Fruit fly (Drosophila melanogaster) whole organism, embryonic: Measurements from ENCODE around the gene Pits.
A peak's percentile ranks its signal among the peaks of the same experiment; 100 is the strongest.

Source experiments
- Adf1 ChIP-seq: fragments of 200-800 bp; sonication (Bioruptor generic); IDR thresholded peaks from 2 replicates; pipeline ENCODE4 v1.3.6; 2022; ENCODE audit warnings: missing biosample characterization, missing genetic modification characterization
- CG10431 ChIP-seq: fragments of 200-800 bp; sonication (Bioruptor generic); optimal IDR thresholded peaks from 3 replicates; lab custom pipeline; 2018; ENCODE audit warnings: missing biosample characterization, mild to moderate bottlenecking, missing genetic modification characterization
- CG11723 ChIP-seq: fragments of 200-800 bp; sonication (Bioruptor generic); optimal IDR thresholded peaks from 2 replicates; lab custom pipeline; 2017; ENCODE audit warnings: missing biosample characterization, mild to moderate bottlenecking, missing genetic modification characterization
- CG12659 ChIP-seq: fragments of 200-800 bp; sonication (Bioruptor generic); optimal IDR thresholded peaks from 3 replicates; lab custom pipeline; 2017; ENCODE audit warnings: mild to moderate bottlenecking, missing biosample characterization, missing genetic modification reagents, missing genetic modification characterization
- CG13123 ChIP-seq: fragments of 200-800 bp; sonication (Bioruptor generic); optimal IDR thresholded peaks from 2 replicates; lab custom pipeline; 2016; ENCODE audit warnings: missing biosample characterization, missing genetic modification characterization
- CG14014 ChIP-seq: fragments of 200-800 bp; sonication (Bioruptor generic); IDR thresholded peaks from 2 replicates; pipeline ENCODE4 v1.3.6; 2022; ENCODE audit warnings: missing biosample characterization, missing genetic modification characterization
- CG15269 ChIP-seq: fragments of 200-800 bp; sonication (Bioruptor generic); optimal IDR thresholded peaks from 2 replicates; lab custom pipeline; 2018; ENCODE audit warnings: missing biosample characterization, mild to moderate bottlenecking, missing genetic modification characterization, moderate library complexity
- CG15514 ChIP-seq: fragments of 200-800 bp; sonication (Bioruptor generic); optimal IDR thresholded peaks from 3 replicates; lab custom pipeline; 2017; ENCODE audit warnings: missing biosample characterization, missing genetic modification characterization, mild to moderate bottlenecking, moderate library complexity, missing genetic modification reagents
- CG17385 ChIP-seq: fragments of 200-800 bp; sonication (Bioruptor generic); optimal IDR thresholded peaks from 3 replicates; lab custom pipeline; 2018; ENCODE audit warnings: missing biosample characterization, mild to moderate bottlenecking, missing genetic modification characterization
- CG17568 ChIP-seq: fragments of 200-800 bp; sonication (Bioruptor generic); optimal IDR thresholded peaks from 2 replicates; lab custom pipeline; 2018; ENCODE audit warnings: missing biosample characterization, mild to moderate bottlenecking, missing genetic modification characterization, moderate library complexity
- CG2116 ChIP-seq: fragments of 200-800 bp; sonication (Bioruptor generic); optimal IDR thresholded peaks from 3 replicates; lab custom pipeline; 2018; ENCODE audit warnings: missing biosample characterization, mild to moderate bottlenecking, missing genetic modification characterization
- CG2129 ChIP-seq: fragments of 200-800 bp; sonication (Bioruptor generic); IDR thresholded peaks from 2 replicates; pipeline ENCODE4 v1.3.6; 2022; ENCODE audit warnings: missing biosample characterization, missing genetic modification characterization; ENCODE audit not compliant: partially characterized antibody
- CG2199 ChIP-seq: fragments of 200-800 bp; sonication (Bioruptor generic); IDR thresholded peaks from 3 replicates; pipeline ENCODE4 v1.3.6; 2022; ENCODE audit warnings: missing biosample characterization, missing genetic modification characterization
- CG32767 ChIP-seq: fragments of 200-800 bp; sonication (Bioruptor generic); IDR thresholded peaks from 2 replicates; pipeline ENCODE4 v1.3.6; 2022; ENCODE audit warnings: missing biosample characterization, missing genetic modification characterization
- CG3995 ChIP-seq: fragments of 200-800 bp; sonication (Bioruptor generic); optimal IDR thresholded peaks from 3 replicates; lab custom pipeline; 2016; ENCODE audit warnings: missing biosample characterization, missing genetic modification characterization
- CG4282 ChIP-seq: fragments of 200-800 bp; sonication (Bioruptor generic); optimal IDR thresholded peaks from 2 replicates; lab custom pipeline; 2016; ENCODE audit warnings: missing biosample characterization, missing genetic modification characterization
- CG4707 ChIP-seq: fragments of 200-800 bp; sonication (Bioruptor generic); optimal IDR thresholded peaks from 2 replicates; lab custom pipeline; 2018; ENCODE audit warnings: missing biosample characterization, mild to moderate bottlenecking, missing genetic modification characterization, moderate library complexity
- CG7839 ChIP-seq: fragments of 200-800 bp; sonication (Bioruptor generic); optimal IDR thresholded peaks from 3 replicates; lab custom pipeline; 2018; ENCODE audit warnings: missing biosample characterization, mild to moderate bottlenecking, missing genetic modification characterization, moderate library complexity
- CG8478 ChIP-seq: fragments of >200 bp; optimal IDR thresholded peaks from 2 replicates; lab custom pipeline; 2018
- CG8924 ChIP-seq: fragments of 200-800 bp; optimal IDR thresholded peaks from 3 replicates; lab custom pipeline; 2019; ENCODE audit warnings: missing biosample characterization, mild to moderate bottlenecking, missing genetic modification characterization, moderate library complexity
- CG9727 ChIP-seq: fragments of 200-800 bp; sonication (Bioruptor generic); optimal IDR thresholded peaks from 3 replicates; lab custom pipeline; 2017; ENCODE audit warnings: missing biosample characterization, mild to moderate bottlenecking, missing genetic modification characterization
- Ets97D ChIP-seq: fragments of 200-800 bp; sonication (Bioruptor generic); optimal IDR thresholded peaks from 3 replicates; lab custom pipeline; 2016; ENCODE audit warnings: missing biosample characterization, missing genetic modification characterization
- Fer3 ChIP-seq: fragments of 200-800 bp; sonication (Bioruptor generic); optimal IDR thresholded peaks from 2 replicates; lab custom pipeline; 2018; ENCODE audit warnings: missing biosample characterization, mild to moderate bottlenecking, missing genetic modification characterization, moderate library complexity
- Gsc ChIP-seq: fragments of 200-800 bp; sonication (Bioruptor generic); IDR thresholded peaks from 2 replicates; pipeline ENCODE4 v1.3.6; 2022; ENCODE audit warnings: missing biosample characterization, missing genetic modification characterization
- Hmx ChIP-seq: fragments of 200-800 bp; sonication (Bioruptor generic); optimal IDR thresholded peaks from 2 replicates; lab custom pipeline; 2016; ENCODE audit warnings: missing biosample characterization, missing genetic modification characterization
- Med ChIP-seq: fragments of 200-800 bp; sonication (Bioruptor generic); peaks from one replicate; lab custom pipeline; 2016; ENCODE audit warnings: missing biosample characterization, missing genetic modification characterization, mild to moderate bottlenecking, inconsistent platforms, moderate library complexity
- NC2α ChIP-seq: fragments of 200-800 bp; sonication (Bioruptor generic); optimal IDR thresholded peaks from 2 replicates; lab custom pipeline; 2016; ENCODE audit warnings: missing biosample characterization, missing genetic modification characterization
- Rx ChIP-seq: fragments of 200-800 bp; sonication (Bioruptor generic); IDR thresholded peaks from 2 replicates; pipeline ENCODE4 v1.3.6; 2022; ENCODE audit warnings: missing biosample characterization, missing genetic modification characterization
- Six4 ChIP-seq: fragments of 200-800 bp; sonication (Bioruptor generic); optimal IDR thresholded peaks from 2 replicates; lab custom pipeline; 2016; ENCODE audit warnings: missing biosample characterization, missing genetic modification characterization
- Sry-β ChIP-seq: fragments of 200-800 bp; sonication (Bioruptor generic); optimal IDR thresholded peaks from 2 replicates; lab custom pipeline; 2018; ENCODE audit warnings: missing biosample characterization, mild to moderate bottlenecking, missing genetic modification characterization, moderate library complexity
- Xrp1 ChIP-seq: fragments of 200-800 bp; sonication (Bioruptor generic); IDR thresholded peaks from 2 replicates; pipeline ENCODE4 v1.3.6; 2022; ENCODE audit warnings: missing biosample characterization, missing genetic modification characterization
- aop ChIP-seq: fragments of 200-800 bp; sonication (Bioruptor generic); IDR thresholded peaks from 2 replicates; pipeline ENCODE4 v1.3.6; 2022; ENCODE audit warnings: missing biosample characterization, missing genetic modification characterization
- bigmax ChIP-seq: fragments of 200-800 bp; sonication (Bioruptor generic); optimal IDR thresholded peaks from 2 replicates; lab custom pipeline; 2018; ENCODE audit warnings: missing biosample characterization, mild to moderate bottlenecking, missing genetic modification characterization
- ci ChIP-seq: fragments of 200-800 bp; sonication (Bioruptor generic); IDR thresholded peaks from 3 replicates; pipeline ENCODE4 v1.3.6; 2022; ENCODE audit warnings: missing biosample characterization, missing genetic modification characterization
- crol ChIP-seq: fragments of 200-800 bp; sonication (Bioruptor generic); IDR thresholded peaks from 2 replicates; pipeline ENCODE4 v1.3.6; 2022; ENCODE audit warnings: missing biosample characterization, missing genetic modification characterization
- cwo ChIP-seq: fragments of 200-800 bp; sonication (Bioruptor generic); optimal IDR thresholded peaks from 3 replicates; lab custom pipeline; 2017; ENCODE audit warnings: missing biosample characterization, missing genetic modification characterization, mild to moderate bottlenecking, moderate library complexity, missing genetic modification reagents
- dm ChIP-seq: fragments of 200-800 bp; sonication (Bioruptor generic); optimal IDR thresholded peaks from 3 replicates; lab custom pipeline; 2016; ENCODE audit warnings: missing biosample characterization, missing genetic modification characterization
- esg ChIP-seq: fragments of 200-800 bp; sonication (Bioruptor generic); conservative IDR thresholded peaks from 2 replicates; pipeline ENCODE4 v1.3.6; 2022; ENCODE audit warnings: missing biosample characterization, missing genetic modification characterization
- fd64A ChIP-seq: fragments of 200-800 bp; sonication (Bioruptor generic); optimal IDR thresholded peaks from 3 replicates; lab custom pipeline; 2018; ENCODE audit warnings: missing biosample characterization, mild to moderate bottlenecking, missing genetic modification characterization
- insv ChIP-seq, 2 experiments: fragments of 200-800 bp; sonication (Bioruptor generic); optimal IDR thresholded peaks; 3 replicates each; lab custom pipeline; 2016 to 2018; ENCODE audit warnings: missing biosample characterization in 2 of 2, missing genetic modification characterization in 2 of 2
- kah ChIP-seq: fragments of 200-800 bp; sonication (Bioruptor generic); optimal IDR thresholded peaks from 2 replicates; lab custom pipeline; 2018; ENCODE audit warnings: missing biosample characterization, mild to moderate bottlenecking, missing genetic modification characterization
- kni ChIP-seq: fragments of 200-800 bp; sonication (Bioruptor generic); optimal IDR thresholded peaks from 3 replicates; lab custom pipeline; 2017; ENCODE audit warnings: mild to moderate bottlenecking, missing biosample characterization, missing genetic modification reagents, missing genetic modification characterization
- onecut ChIP-seq: fragments of 200-800 bp; sonication (Bioruptor generic); IDR thresholded peaks from 2 replicates; pipeline ENCODE4 v1.3.6; 2022; ENCODE audit warnings: missing biosample characterization, missing genetic modification characterization
- pho ChIP-seq: fragments of 200-800 bp; sonication (Bioruptor generic); optimal IDR thresholded peaks from 2 replicates; lab custom pipeline; 2016; ENCODE audit warnings: missing biosample characterization, missing genetic modification characterization
- pzg ChIP-seq: fragments of 200-800 bp; sonication (Bioruptor generic); optimal IDR thresholded peaks from 3 replicates; lab custom pipeline; 2018; ENCODE audit warnings: missing biosample characterization, mild to moderate bottlenecking, missing genetic modification characterization, moderate library complexity
- run ChIP-seq: fragments of 200-800 bp; sonication (Bioruptor generic); optimal IDR thresholded peaks from 3 replicates; lab custom pipeline; 2018; ENCODE audit warnings: missing biosample characterization, mild to moderate bottlenecking, missing genetic modification characterization
- slou ChIP-seq: fragments of 200-800 bp; sonication (Bioruptor generic); optimal IDR thresholded peaks from 3 replicates; lab custom pipeline; 2016; ENCODE audit warnings: missing biosample characterization, missing genetic modification characterization
- tin ChIP-seq: fragments of 200-800 bp; sonication (Bioruptor generic); optimal IDR thresholded peaks from 3 replicates; lab custom pipeline; 2016; ENCODE audit warnings: missing biosample characterization, missing genetic modification characterization
- ttk ChIP-seq: fragments of 200-800 bp; sonication (Bioruptor generic); IDR thresholded peaks from 2 replicates; pipeline ENCODE4 v2.1.2; 2022; ENCODE audit warnings: missing biosample characterization, missing genetic modification characterization
- vfl ChIP-seq: fragments of 200-800 bp; sonication (Bioruptor generic); optimal IDR thresholded peaks from 2 replicates; lab custom pipeline; 2016; ENCODE audit warnings: missing biosample characterization, missing genetic modification characterization

The Pits gene

dm6 chrX:12575827-12576408, 7.1 kb downstream of the Pits start (continued):
- TF ChIP-seq onecut (GFP tag; lab: Robert Waterston, UW) (no peak; the same call in 1 of the 2 replicates), tin (GFP tag; lab: Kevin White, UChicago) (peak; percentile 67), Ets97D (GFP tag; lab: Kevin White, UChicago) (no peak), CG9727 (GFP tag; lab: Kevin White, UChicago) (peak; percentile 83), CG2116 (peak; percentile 36), CG32767 (GFP tag; lab: Robert Waterston, UW) (peak; percentile 46; the same call in 1 of the 2 replicates), Med (GFP tag; lab: Kevin White, UChicago) (peak; percentile 76), CG13123 (GFP tag; lab: Kevin White, UChicago) (peak; percentile 30), NC2α (GFP tag; lab: Kevin White, UChicago) (no peak), kah (GFP tag; lab: Kevin White, UChicago) (peak; percentile 40), CG14014 (GFP tag; lab: Robert Waterston, UW) (no peak), CG8478 (peak; percentile 80), slou (no peak), vfl (no peak), CG12659 (GFP tag; lab: Kevin White, UChicago) (peak; percentile 37), CG4707 (GFP tag; lab: Kevin White, UChicago) (peak; percentile 77), CG15269 (tag; lab: Kevin White, UChicago) (no peak), crol (peak; percentile 96), CG2129 (GFP tag; lab: Robert Waterston, UW) (no peak), ci (GFP tag; lab: Robert Waterston, UW) (0 out of 3 replicates have a peak, but pooled peaks have one; percentile 45), CG2199 (GFP tag; lab: Robert Waterston, UW) (0 out of 3 replicates have a peak, but pooled peaks have one; percentile 52), CG11723 (peak; percentile 47), run (tag; lab: Kevin White, UChicago) (no peak), CG7839 (tag; lab: Kevin White, UChicago) (peak; percentile 75), CG4282 (GFP tag; lab: Kevin White, UChicago) (peak; percentile 35), CG17385 (peak; percentile 12), insv (GFP tag; optimal IDR thresholded peaks at IDR 0.05; lab: Kevin White, UChicago) (no peak), fd64A (no peak), dm (GFP tag; lab: Kevin White, UChicago) (no peak), CG15514 (no peak), Fer3 (tag; lab: Kevin White, UChicago) (no peak), Sry-β (GFP tag; lab: Kevin White, UChicago) (peak; percentile 6), CG17568 (GFP tag; lab: Kevin White, UChicago) (peak; percentile 12), CG10431 (peak; percentile 20), CG8924 (tag; lab: Kevin White, UChicago) (peak; percentile 69), kni (no peak), Rx (GFP tag; lab: Robert Waterston, UW) (0 out of 2 replicates have a peak, but pooled peaks have one; percentile 22), bigmax (GFP tag; lab: Kevin White, UChicago) (no peak), aop (0 out of 2 replicates have a peak, but pooled peaks have one; percentile 7), ttk (GFP tag; lab: Robert Waterston, UW) (no peak), Hmx (GFP tag; lab: Kevin White, UChicago) (no peak), cwo (GFP tag; lab: Kevin White, UChicago) (no peak), Gsc (GFP tag; lab: Robert Waterston, UW) (peak; percentile 26; the same call in 1 of the 2 replicates), Adf1 (GFP tag; lab: Robert Waterston, UW) (no peak), esg (GFP tag; lab: Robert Waterston, UW) (no peak; the same call in 1 of the 2 replicates), CG3995 (GFP tag; lab: Kevin White, UChicago) (no peak), Xrp1 (GFP tag; lab: Robert Waterston, UW) (peak; percentile 85), pzg (GFP tag; lab: Kevin White, UChicago) (no peak), Six4 (GFP tag; lab: Kevin White, UChicago) (peak; percentile 72), pho (GFP tag; lab: Kevin White, UChicago) (no peak)
